Worm (Caenorhabditis elegans) whole organism, late embryonic: ENCODE results near the gene F23F1.2.

ENCODE experiments used
- ama-1 ChIP-seq: fragments of 150-350 bp; optimal IDR thresholded peaks from 2 replicates; lab custom pipeline; 2014
- ceh-22 ChIP-seq: sonication (generic microtip); optimal IDR thresholded peaks from 2 replicates; lab custom pipeline; 2017; ENCODE audit warnings: missing biosample characterization, missing genetic modification characterization

- TF ChIP-seq ceh-22 (tag; lab: Kevin White, UChicago) (no peak), ama-1 (no peak)
Observed at ce11 chrII:66322-66721, 32.3 kb downstream of the F23F1.2 start.
